Fruit fly (Drosophila melanogaster) whole organism, embryonic: Measurements from ENCODE around the gene CG2993.

Experiments
- Atf6 ChIP-seq: fragments of 200-800 bp; sonication (Bioruptor generic); IDR thresholded peaks from 2 replicates; pipeline ENCODE4 v1.3.6; 2022; ENCODE audit warnings: missing biosample characterization, missing genetic modification characterization
- CG10147 ChIP-seq: fragments of 200-800 bp; sonication (Bioruptor generic); optimal IDR thresholded peaks from 2 replicates; lab custom pipeline; 2019; ENCODE audit warnings: missing biosample characterization, mild to moderate bottlenecking, missing genetic modification characterization, moderate library complexity
- CG8478 ChIP-seq: fragments of >200 bp; optimal IDR thresholded peaks from 2 replicates; lab custom pipeline; 2018
- Max ChIP-seq: fragments of 200-800 bp; sonication (Bioruptor generic); optimal IDR thresholded peaks from 2 replicates; lab custom pipeline; 2016; ENCODE audit warnings: missing biosample characterization, mild to moderate bottlenecking, missing genetic modification characterization
- NK7.1 ChIP-seq: fragments of 200-800 bp; sonication (Bioruptor generic); optimal IDR thresholded peaks from 3 replicates; lab custom pipeline; 2016; ENCODE audit warnings: missing biosample characterization, missing genetic modification characterization
- bigmax ChIP-seq: fragments of 200-800 bp; sonication (Bioruptor generic); optimal IDR thresholded peaks from 2 replicates; lab custom pipeline; 2018; ENCODE audit warnings: missing biosample characterization, mild to moderate bottlenecking, missing genetic modification characterization
- crol ChIP-seq: fragments of 200-800 bp; sonication (Bioruptor generic); IDR thresholded peaks from 2 replicates; pipeline ENCODE4 v1.3.6; 2022; ENCODE audit warnings: missing biosample characterization, missing genetic modification characterization
- crp ChIP-seq, 2 experiments: fragments of 200-800 bp; sonication (Bioruptor generic); optimal IDR thresholded peaks; 2 replicates in 1 of 2; 3 replicates in 1 of 2; lab custom pipeline; 2017; ENCODE audit warnings: missing biosample characterization in 2 of 2, missing genetic modification characterization in 2 of 2, mild to moderate bottlenecking in 1 of 2, moderate library complexity in 1 of 2
- gcm ChIP-seq: fragments of 200-800 bp; sonication (Bioruptor generic); optimal IDR thresholded peaks from 2 replicates; lab custom pipeline; 2019; ENCODE audit warnings: missing biosample characterization, mild to moderate bottlenecking, missing genetic modification characterization, moderate library complexity
- otp ChIP-seq: fragments of 200-800 bp; sonication (Bioruptor generic); IDR thresholded peaks from 3 replicates; pipeline ENCODE4, ENCODE4 v1.3.6; 2022; ENCODE audit warnings: missing biosample characterization, missing genetic modification characterization

- TF ChIP-seq crp (GFP tag; optimal IDR thresholded peaks at IDR 0.05; lab: Kevin White, UChicago) (no peak), CG8478 (lab: Kevin White, UChicago) (no peak), bigmax (GFP tag; lab: Kevin White, UChicago) (no peak), gcm (GFP tag; lab: Kevin White, UChicago) (no peak), CG10147 (GFP tag; lab: Kevin White, UChicago) (no peak), NK7.1 (no peak), Atf6 (GFP tag; lab: Robert Waterston, UW) (no peak), otp (GFP tag; lab: Robert Waterston, UW) (no peak), Max (GFP tag; lab: Kevin White, UChicago) (no peak), crol (no peak)
Measured at dm6 chr3R:7757822-7758221, 52.0 kb downstream of the CG2993 start, which contains the start of gene CG10919.
